Worm (Caenorhabditis elegans) whole organism, late embryonic: ENCODE data around the gene F37B12.1.

Experiments
- C38D4.7 ChIP-seq: fragments of 200-800 bp; sonication (Bioruptor generic); optimal IDR thresholded peaks from 2 replicates; lab custom pipeline; 2018; ENCODE audit warnings: mild to moderate bottlenecking, missing genetic modification characterization, moderate library complexity, missing compliant biosample characterization
- K02D7.2 ChIP-seq: sonication (generic microtip); optimal IDR thresholded peaks from 2 replicates; lab custom pipeline; 2017; ENCODE audit warnings: mild to moderate bottlenecking, missing genetic modification characterization, missing compliant biosample characterization
- K09A11.1 ChIP-seq: sonication (generic microtip); optimal IDR thresholded peaks from 2 replicates; lab custom pipeline; 2017; ENCODE audit warnings: antibody characterized with exemption, mild to moderate bottlenecking, missing genetic modification characterization, missing compliant biosample characterization; ENCODE audit not compliant: insufficient read depth
- T23F11.4 ChIP-seq: fragments of 200-800 bp; sonication (Bioruptor generic); optimal IDR thresholded peaks from 2 replicates; lab custom pipeline; 2018; ENCODE audit warnings: mild to moderate bottlenecking, missing genetic modification characterization, missing compliant biosample characterization
- Y22D7AL.16 ChIP-seq: sonication (generic microtip); optimal IDR thresholded peaks from 2 replicates; lab custom pipeline; 2016; ENCODE audit warnings: missing genetic modification characterization, missing compliant biosample characterization
- ahr-1 ChIP-seq: sonication (generic microtip); optimal IDR thresholded peaks from 2 replicates; lab custom pipeline; 2016; ENCODE audit warnings: missing genetic modification characterization, missing compliant biosample characterization
- ama-1 ChIP-seq: fragments of 150-350 bp; optimal IDR thresholded peaks from 2 replicates; lab custom pipeline; 2014
- ceh-14 ChIP-seq: sonication (generic microtip); optimal IDR thresholded peaks from 2 replicates; lab custom pipeline; 2016; ENCODE audit warnings: missing genotype, missing genetic modification characterization, missing compliant biosample characterization
- ceh-18 ChIP-seq: sonication (generic microtip); optimal IDR thresholded peaks from 2 replicates; lab custom pipeline; 2016; ENCODE audit warnings: missing genetic modification characterization, missing compliant biosample characterization
- ceh-19 ChIP-seq: fragments of 200-800 bp; sonication (Bioruptor generic); optimal IDR thresholded peaks from 2 replicates; lab custom pipeline; 2018; ENCODE audit warnings: mild to moderate bottlenecking, missing genetic modification characterization, missing compliant biosample characterization
- ceh-2 ChIP-seq: sonication (generic microtip); optimal IDR thresholded peaks from 2 replicates; lab custom pipeline; 2016; ENCODE audit warnings: missing genotype, missing genetic modification characterization, missing compliant biosample characterization
- ceh-30 ChIP-seq: fragments of 150-350 bp; optimal IDR thresholded peaks from 2 replicates; lab custom pipeline; 2014; ENCODE audit warnings: missing biosample characterization, missing genetic modification characterization
- ceh-34 ChIP-seq: sonication (generic microtip); optimal IDR thresholded peaks from 2 replicates; lab custom pipeline; 2016; ENCODE audit warnings: mild to moderate bottlenecking, missing genetic modification characterization, missing compliant biosample characterization
- ceh-45 ChIP-seq: fragments of 200-800 bp; sonication (Bioruptor generic); IDR thresholded peaks from 2 replicates; pipeline ENCODE4 v1.3.6; 2022; ENCODE audit warnings: missing genetic modification reagents, missing genetic modification characterization, missing compliant biosample characterization
- ceh-48 ChIP-seq: sonication (generic microtip); optimal IDR thresholded peaks from 2 replicates; lab custom pipeline; 2016; ENCODE audit warnings: missing genetic modification characterization, inconsistent platforms, missing compliant biosample characterization
- ceh-6 ChIP-seq: fragments of 200-800 bp; sonication (Bioruptor generic); optimal IDR thresholded peaks from 2 replicates; lab custom pipeline; 2018; ENCODE audit warnings: mild to moderate bottlenecking, missing genetic modification characterization, missing compliant biosample characterization
- ceh-9 ChIP-seq: sonication (generic microtip); optimal IDR thresholded peaks from 2 replicates; lab custom pipeline; 2016; ENCODE audit warnings: mild to moderate bottlenecking, missing genetic modification characterization, inconsistent platforms, missing compliant biosample characterization
- dve-1 ChIP-seq: sonication (generic microtip); optimal IDR thresholded peaks from 2 replicates; lab custom pipeline; 2017; ENCODE audit warnings: antibody characterized with exemption, mild to moderate bottlenecking, missing genetic modification characterization, missing compliant biosample characterization
- ets-4 ChIP-seq: sonication (generic microtip); optimal IDR thresholded peaks from 2 replicates; lab custom pipeline; 2016; ENCODE audit warnings: missing genetic modification characterization, missing compliant biosample characterization
- fax-1 ChIP-seq: sonication (generic microtip); optimal IDR thresholded peaks from 2 replicates; lab custom pipeline; 2016; ENCODE audit warnings: missing genotype, missing genetic modification characterization, missing compliant biosample characterization
- fkh-10 ChIP-seq: fragments of 150-350 bp; optimal IDR thresholded peaks from 2 replicates; lab custom pipeline; 2014; ENCODE audit warnings: missing biosample characterization, missing genetic modification reagents, missing genetic modification characterization
- hlh-13 ChIP-seq: fragments of 200-800 bp; sonication (Bioruptor generic); optimal IDR thresholded peaks from 2 replicates; lab custom pipeline; 2018; ENCODE audit warnings: mild to moderate bottlenecking, missing genetic modification characterization, missing compliant biosample characterization
- hlh-30 ChIP-seq: sonication (generic microtip); optimal IDR thresholded peaks from 2 replicates; lab custom pipeline; 2017; ENCODE audit warnings: antibody characterized with exemption, missing genetic modification characterization, missing compliant biosample characterization; ENCODE audit not compliant: insufficient read depth
- hlh-6 ChIP-seq: sonication (generic microtip); optimal IDR thresholded peaks from 2 replicates; lab custom pipeline; 2016; ENCODE audit warnings: missing genotype, missing genetic modification characterization, missing compliant biosample characterization
- lim-6 ChIP-seq: sonication (generic microtip); optimal IDR thresholded peaks from 2 replicates; lab custom pipeline; 2016; ENCODE audit warnings: missing genetic modification characterization, missing compliant biosample characterization
- lin-11 ChIP-seq: fragments of 200-800 bp; sonication (Bioruptor generic); optimal IDR thresholded peaks from 2 replicates; lab custom pipeline; 2018; ENCODE audit warnings: mild to moderate bottlenecking, missing genetic modification characterization, missing compliant biosample characterization
- npax-4 ChIP-seq: sonication (generic microtip); optimal IDR thresholded peaks from 2 replicates; lab custom pipeline; 2016; ENCODE audit warnings: missing genetic modification characterization, missing compliant biosample characterization
- odd-2 ChIP-seq: sonication (generic microtip); optimal IDR thresholded peaks from 2 replicates; lab custom pipeline; 2017; ENCODE audit warnings: antibody characterized with exemption, mild to moderate bottlenecking, missing genetic modification characterization, missing compliant biosample characterization
- pax-1 ChIP-seq: fragments of 150-350 bp; optimal IDR thresholded peaks from 2 replicates; lab custom pipeline; 2014; ENCODE audit warnings: missing biosample characterization, missing genetic modification characterization
- pha-2 ChIP-seq: sonication (generic microtip); optimal IDR thresholded peaks from 2 replicates; lab custom pipeline; 2017; ENCODE audit warnings: mild to moderate bottlenecking, missing genetic modification characterization, missing compliant biosample characterization
- pqm-1 ChIP-seq: sonication (generic microtip); optimal IDR thresholded peaks from 2 replicates; lab custom pipeline; 2016; ENCODE audit warnings: missing genetic modification characterization, missing compliant biosample characterization
- sox-4 ChIP-seq: sonication (generic microtip); optimal IDR thresholded peaks from 2 replicates; lab custom pipeline; 2017; ENCODE audit warnings: mild to moderate bottlenecking, missing genetic modification characterization, inconsistent platforms, missing compliant biosample characterization
- tbx-7 ChIP-seq: sonication (generic microtip); optimal IDR thresholded peaks from 2 replicates; lab custom pipeline; 2016; ENCODE audit warnings: missing genotype, missing genetic modification characterization, missing compliant biosample characterization
- ttx-3 ChIP-seq: sonication (generic microtip); optimal IDR thresholded peaks from 2 replicates; lab custom pipeline; 2016; ENCODE audit warnings: missing genetic modification reagents, missing genetic modification characterization, missing compliant biosample characterization
- ztf-16 ChIP-seq: sonication (generic microtip); optimal IDR thresholded peaks from 2 replicates; lab custom pipeline; 2017; ENCODE audit warnings: missing genetic modification characterization, missing compliant biosample characterization

F37B12.1 gene

DNA sequence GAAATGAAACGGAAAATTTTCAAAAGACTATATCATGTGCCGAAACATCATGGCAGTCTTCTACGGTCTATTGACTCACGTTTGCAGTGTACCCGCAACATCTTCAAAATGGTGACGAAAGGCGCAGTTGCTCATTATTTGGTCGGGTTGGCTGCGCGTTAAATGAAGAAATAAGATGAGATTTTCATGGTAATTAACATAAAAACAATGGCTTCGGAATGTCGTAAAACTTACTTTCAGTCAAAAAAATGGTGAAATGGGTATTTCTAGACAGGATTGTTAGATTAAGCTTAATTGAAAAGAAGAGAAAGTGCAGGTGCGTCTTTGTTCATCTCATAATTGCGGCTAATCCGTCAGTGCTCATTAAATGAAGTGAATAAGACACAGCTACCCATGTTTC lies 24.5 kb upstream of the F37B12.1 start, which contains the start of gene T24B8.7:
T24B8.7 (minus strand) TSS at position 101 of the 400 bp plus-strand sequence.
- TF ChIP-seq ceh-2 (tag; lab: Kevin White, UChicago) (no peak), ahr-1 (tag; lab: Kevin White, UChicago) (no peak), ceh-45 (GFP tag; lab: Robert Waterston, UW) (no peak), ama-1 (lab: Kevin White, UChicago) (no peak), ceh-48 (tag; lab: Kevin White, UChicago) (no peak), Y22D7AL.16 (no peak), sox-4 (tag; lab: Kevin White, UChicago) (no peak), fkh-10 (GFP tag; lab: Kevin White, UChicago) (no peak), pax-1 (no peak), ceh-19 (GFP tag; lab: Kevin White, UChicago) (no peak), lin-11 (tag; lab: Kevin White, UChicago) (no peak), hlh-13 (GFP tag; lab: Kevin White, UChicago) (no peak), T23F11.4 (no peak), C38D4.7 (no peak), ceh-9 (no peak)

- TF ChIP-seq ets-4 (tag; lab: Kevin White, UChicago) (no peak), ceh-34 (tag; lab: Kevin White, UChicago) (no peak), ceh-18 (tag; lab: Kevin White, UChicago) (no peak), hlh-30 (no peak), lin-11 (tag; lab: Kevin White, UChicago) (no peak), T23F11.4 (no peak), pqm-1 (no peak), ceh-30 (tag; lab: Kevin White, UChicago) (no peak), ceh-48 (tag; lab: Kevin White, UChicago) (no peak), pax-1 (no peak), lim-6 (tag; lab: Kevin White, UChicago) (no peak), dve-1 (tag; lab: Kevin White, UChicago) (no peak), K02D7.2 (tag; lab: Kevin White, UChicago) (no peak), fax-1 (tag; lab: Kevin White, UChicago) (no peak), tbx-7 (no peak), hlh-13 (GFP tag; lab: Kevin White, UChicago) (no peak), ztf-16 (tag; lab: Kevin White, UChicago) (no peak), ceh-6 (GFP tag; lab: Kevin White, UChicago) (no peak), pha-2 (tag; lab: Kevin White, UChicago) (no peak)
Measured at ce11 chrII:9042059-9042458, 13.0 kb upstream of the F37B12.1 start.

ce11 chrII:9041306-9041705 lies 12.2 kb upstream of the F37B12.1 start, which contains the start of gene F37B12.3:
TSS of gene F37B12.3 (minus strand) at chrII:9041406.
- TF ChIP-seq odd-2 (tag; lab: Kevin White, UChicago): no peak

- TF ChIP-seq K09A11.1 (tag; lab: Kevin White, UChicago): no peak
- TF ChIP-seq hlh-6 (tag; lab: Kevin White, UChicago): no peak
- no peak for TF ChIP-seq dve-1 (tag; lab: Kevin White, UChicago)
- TF ChIP-seq T23F11.4: no peak
Measured at ce11 chrII:9038736-9039135, 9.7 kb upstream of the F37B12.1 start.

ce11 chrII:9038201-9038600 lies 9.1 kb upstream of the F37B12.1 start, which contains the start of gene gcs-1:
TSS of gene gcs-1 (minus strand) at chrII:9038301.
- no peak for TF ChIP-seq ets-4 (tag; lab: Kevin White, UChicago)

DNA sequence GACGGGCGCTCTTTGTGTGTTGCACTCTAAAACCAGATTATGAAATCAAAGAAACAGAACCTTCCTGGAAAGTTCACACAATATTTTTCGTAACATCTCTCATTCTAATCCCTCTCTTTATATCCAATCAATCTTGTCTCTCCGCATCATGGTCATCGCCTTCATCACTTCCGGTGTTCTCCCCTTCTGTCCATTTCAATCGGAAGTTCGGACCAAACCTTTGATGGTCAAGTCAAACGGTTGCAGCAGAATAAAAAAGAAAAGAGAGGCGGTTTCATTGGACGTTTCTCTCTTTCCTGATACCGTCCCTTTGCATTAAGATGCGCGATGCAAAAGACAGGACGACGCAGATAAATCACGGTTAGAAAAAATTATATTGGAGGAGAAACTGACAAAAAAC lies 4.0 kb upstream of the F37B12.1 start:
- TF ChIP-seq npax-4 (tag; lab: Kevin White, UChicago) (no peak), ztf-16 (tag; lab: Kevin White, UChicago) (no peak), Y22D7AL.16 (no peak), ceh-2 (tag; lab: Kevin White, UChicago) (no peak), ttx-3 (tag; lab: Kevin White, UChicago) (no peak), ceh-14 (tag; lab: Kevin White, UChicago) (no peak), pqm-1 (no peak)
